Worm (Caenorhabditis elegans) whole organism, midembryonic: ENCODE results near the gene ugt-13.
"Not testable (repeated sequence)": the region's sequence is repeated elsewhere in the genome, so short reads cannot be mapped to it uniquely, and the experiment has no call there.

ENCODE experiments used
- T22C8.4 ChIP-seq: fragments of 200-800 bp; sonication (Bioruptor generic); IDR thresholded peaks from 2 replicates; pipeline ENCODE4 v1.3.6; 2022; ENCODE audit warnings: missing genetic modification characterization, missing compliant biosample characterization
- cog-1 ChIP-seq: sonication (generic microtip); optimal IDR thresholded peaks from 2 replicates; lab custom pipeline; 2016; ENCODE audit warnings: missing genetic modification characterization, missing compliant biosample characterization
- flt-1 ChIP-seq: fragments of 200-800 bp; sonication (Bioruptor generic); IDR thresholded peaks from 2 replicates; pipeline ENCODE4 v1.3.6; 2022; ENCODE audit warnings: missing genetic modification characterization, missing compliant biosample characterization
- klf-2 ChIP-seq: fragments of 200-800 bp; sonication (Bioruptor generic); conservative IDR thresholded peaks from 2 replicates; pipeline ENCODE4 v1.3.6; 2022; ENCODE audit warnings: missing genetic modification reagents, missing genetic modification characterization, missing compliant biosample characterization
- med-1 ChIP-seq: sonication (generic microtip); optimal IDR thresholded peaks from 2 replicates; lab custom pipeline; 2017; ENCODE audit warnings: missing genetic modification characterization, mild to moderate bottlenecking, missing compliant biosample characterization, antibody characterized with exemption, missing genetic modification reagents; ENCODE audit not compliant: insufficient read depth
- ref-1 ChIP-seq: fragments of 200-800 bp; sonication (Bioruptor generic); conservative IDR thresholded peaks from 2 replicates; pipeline ENCODE4 v1.3.6; 2022; ENCODE audit warnings: missing genetic modification reagents, missing genetic modification characterization, missing compliant biosample characterization
- tab-1 ChIP-seq: fragments of 200-800 bp; sonication (Bioruptor generic); IDR thresholded peaks from 2 replicates; pipeline ENCODE4 v1.3.6; 2022; ENCODE audit warnings: missing genetic modification characterization, missing compliant biosample characterization
- ztf-23 ChIP-seq: fragments of 200-800 bp; sonication (Bioruptor generic); IDR thresholded peaks from 2 replicates; pipeline ENCODE4 v1.3.6; 2022; ENCODE audit warnings: missing genetic modification reagents, missing genetic modification characterization, missing compliant biosample characterization
- ztf-29 ChIP-seq: fragments of 200-800 bp; sonication (Bioruptor generic); IDR thresholded peaks from 2 replicates; pipeline ENCODE4 v1.3.6; 2022; ENCODE audit warnings: missing genetic modification reagents, missing genetic modification characterization, missing compliant biosample characterization

The ugt-13 gene

ce11 chrV:4900020-4900419, 8.7 kb upstream of the ugt-13 start, which contains the start of gene ugt-10:
TSS of gene ugt-10 (minus strand) at chrV:4900120.
- TF ChIP-seq T22C8.4; ztf-23 (GFP tag; lab: Robert Waterston, UW); klf-2 (GFP tag; lab: Robert Waterston, UW): not testable (repeated sequence)

DNA sequence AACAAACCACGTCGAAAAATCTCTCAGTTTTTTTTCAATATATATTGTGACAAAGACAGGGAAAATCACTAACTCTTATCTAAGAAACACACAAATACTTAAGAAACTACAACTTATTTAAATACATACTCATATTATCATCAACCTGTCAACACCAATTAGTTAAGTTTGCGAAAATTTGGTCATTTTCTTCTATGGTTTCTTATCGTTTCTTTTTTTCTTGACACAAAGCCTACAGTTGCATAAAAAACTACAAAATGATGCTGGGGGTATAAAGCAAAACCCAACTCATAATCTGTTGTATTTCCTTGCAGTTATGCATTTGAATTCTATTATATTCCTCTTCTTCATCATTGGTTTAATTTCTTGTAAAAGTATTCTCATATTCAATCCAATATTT, 7.6 kb upstream of the ugt-13 start, which contains the start of gene ugt-67:
ugt-67 (plus strand) TSS at position 301 of the 400 bp plus-strand sequence.
- TF ChIP-seq ref-1 (GFP tag; lab: Robert Waterston, UW) (no peak), T22C8.4 (no peak), klf-2 (GFP tag; lab: Robert Waterston, UW) (no peak), tab-1 (GFP tag; lab: Robert Waterston, UW) (no peak), ztf-23 (GFP tag; lab: Robert Waterston, UW) (no peak), ztf-29 (GFP tag; lab: Robert Waterston, UW) (no peak), flt-1 (GFP tag; lab: Robert Waterston, UW) (no peak), cog-1 (tag; lab: Kevin White, UChicago) (no peak), med-1 (GFP tag; lab: Kevin White, UChicago) (no peak)

ce11 chrV:4903696-4904095, 5.0 kb upstream of the ugt-13 start, which contains the start of gene ugt-8:
TSS of gene ugt-8 (plus strand) at chrV:4903930.
- TF ChIP-seq ztf-29 (GFP tag; lab: Robert Waterston, UW): no peak

- no peak for TF ChIP-seq med-1 (GFP tag; lab: Kevin White, UChicago)
- TF ChIP-seq ztf-29 (GFP tag; lab: Robert Waterston, UW): no peak
- no peak for TF ChIP-seq T22C8.4
- no peak for TF ChIP-seq tab-1 (GFP tag; lab: Robert Waterston, UW)
- TF ChIP-seq cog-1 (tag; lab: Kevin White, UChicago): no peak
- TF ChIP-seq flt-1 (GFP tag; lab: Robert Waterston, UW): no peak
- TF ChIP-seq ref-1 (GFP tag; lab: Robert Waterston, UW): no peak
- no peak for TF ChIP-seq klf-2 (GFP tag; lab: Robert Waterston, UW)
- TF ChIP-seq ztf-23 (GFP tag; lab: Robert Waterston, UW): no peak
These were observed 2.7 kb upstream of the ugt-13 start, which contains the start of gene ugt-14 for ce11 chrV:4905953-4906352. TSS of gene ugt-14 (plus strand) at chrV:4906253.

DNA sequence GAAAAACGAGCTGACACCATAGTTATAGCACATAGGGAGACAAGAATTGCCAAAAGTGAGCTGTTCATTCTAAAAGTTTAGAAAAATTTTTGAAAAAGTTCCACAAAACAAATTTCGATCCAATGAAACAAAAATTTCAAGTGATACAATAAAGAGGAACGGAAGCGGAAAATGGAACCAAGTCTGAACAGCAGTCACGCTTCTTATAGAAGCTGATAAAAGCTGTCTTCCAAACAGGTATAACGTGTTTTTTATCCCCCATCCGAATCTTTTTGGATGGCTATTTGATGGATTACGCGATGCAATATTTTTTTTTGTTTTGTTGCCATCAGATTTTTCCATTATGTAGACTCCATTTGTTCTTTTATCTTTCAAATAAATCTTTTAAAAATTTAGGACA, 3.6 kb downstream of the ugt-13 start, which contains the start of gene H23N18.5:
H23N18.5 (minus strand) TSS at position 69 of the 400 bp plus-strand sequence.
- TF ChIP-seq cog-1 (tag; lab: Kevin White, UChicago) (no peak), ztf-29 (GFP tag; lab: Robert Waterston, UW) (no peak), ref-1 (GFP tag; lab: Robert Waterston, UW) (no peak), flt-1 (GFP tag; lab: Robert Waterston, UW) (no peak), T22C8.4 (no peak), ztf-23 (GFP tag; lab: Robert Waterston, UW) (no peak)

- TF ChIP-seq flt-1 (GFP tag; lab: Robert Waterston, UW): no peak
- TF ChIP-seq ztf-29 (GFP tag; lab: Robert Waterston, UW): no peak
- TF ChIP-seq med-1 (GFP tag; lab: Kevin White, UChicago): no peak
- no peak for TF ChIP-seq T22C8.4
- no peak for TF ChIP-seq cog-1 (tag; lab: Kevin White, UChicago)
- no peak for TF ChIP-seq tab-1 (GFP tag; lab: Robert Waterston, UW)
- TF ChIP-seq ztf-23 (GFP tag; lab: Robert Waterston, UW): no peak
These were observed 5.2 kb downstream of the ugt-13 start for ce11 chrV:4913853-4914252.

DNA sequence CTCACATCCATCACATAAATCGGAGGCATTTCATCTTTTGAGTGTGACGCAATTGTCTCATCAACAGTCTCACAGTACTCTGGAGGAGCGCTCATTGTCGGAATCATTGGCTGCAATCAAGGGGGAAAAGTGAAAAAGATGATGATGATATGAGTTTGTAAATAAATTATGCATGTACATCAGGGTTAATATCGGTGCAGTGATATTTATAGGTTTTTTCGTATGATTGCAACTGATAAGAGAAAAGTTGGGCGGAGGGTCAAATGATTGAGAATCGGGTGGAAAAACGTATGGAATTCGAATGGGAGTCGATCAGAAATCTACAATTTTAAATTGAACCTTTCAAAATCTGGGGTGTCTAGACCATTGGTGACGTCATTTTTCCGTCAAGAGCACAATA, 6.2 kb downstream of the ugt-13 start, which contains the start of gene H23N18.6:
H23N18.6 (minus strand) TSS at position 201 of the 400 bp plus-strand sequence.
- no peak for TF ChIP-seq ztf-23 (GFP tag; lab: Robert Waterston, UW)
- TF ChIP-seq cog-1 (tag; lab: Kevin White, UChicago): no peak
- TF ChIP-seq klf-2 (GFP tag; lab: Robert Waterston, UW): no peak
- TF ChIP-seq tab-1 (GFP tag; lab: Robert Waterston, UW): no peak
- TF ChIP-seq flt-1 (GFP tag; lab: Robert Waterston, UW): no peak
- TF ChIP-seq med-1 (GFP tag; lab: Kevin White, UChicago): no peak

ce11 chrV:4918091-4918624, 9.5 kb downstream of the ugt-13 start, which contains the start of gene C02E7.7:
TSS of gene C02E7.7 (minus strand) at chrV:4918574.
- TF ChIP-seq cog-1 (tag; lab: Kevin White, UChicago) (no peak), tab-1 (GFP tag; lab: Robert Waterston, UW) (no peak), ztf-29 (GFP tag; lab: Robert Waterston, UW) (no peak), ref-1 (GFP tag; lab: Robert Waterston, UW) (no peak), med-1 (GFP tag; lab: Kevin White, UChicago) (no peak), flt-1 (GFP tag; lab: Robert Waterston, UW) (no peak), ztf-23 (GFP tag; lab: Robert Waterston, UW) (no peak), klf-2 (GFP tag; lab: Robert Waterston, UW) (no peak; the same call in 1 of the 2 replicates), T22C8.4 (no peak)

ce11 chrV:4918664-4919257, 10.1 kb downstream of the ugt-13 start, which contains the start of gene C02E7.6:
TSS of gene C02E7.6 (plus strand) at chrV:4919207.
- TF ChIP-seq ztf-23 (GFP tag; lab: Robert Waterston, UW) (no peak), ztf-29 (GFP tag; lab: Robert Waterston, UW) (no peak), T22C8.4 (no peak), tab-1 (GFP tag; lab: Robert Waterston, UW) (no peak), med-1 (GFP tag; lab: Kevin White, UChicago) (no peak), klf-2 (GFP tag; lab: Robert Waterston, UW) (no peak; the same call in 1 of the 2 replicates), cog-1 (tag; lab: Kevin White, UChicago) (no peak), flt-1 (GFP tag; lab: Robert Waterston, UW) (no peak)
